Worm (Caenorhabditis elegans) whole organism, L1 larva: Measurements from ENCODE around the gene rrp-1.
A peak's percentile ranks its signal among the peaks of the same experiment; 100 is the strongest.

Source experiments
- C16A3.4 ChIP-seq: fragments of 150-350 bp; optimal IDR thresholded peaks from 2 replicates; lab custom pipeline; 2014; ENCODE audit warnings: missing biosample characterization, missing genetic modification characterization
- C34B4.2 ChIP-seq: sonication (generic microtip); optimal IDR thresholded peaks from 2 replicates; lab custom pipeline; 2017; ENCODE audit warnings: mild to moderate bottlenecking, missing genetic modification characterization, missing compliant biosample characterization
- F16B12.6 ChIP-seq: fragments of 150-350 bp; optimal IDR thresholded peaks from 2 replicates; lab custom pipeline; 2014; ENCODE audit warnings: missing biosample characterization, missing genetic modification characterization
- aha-1 ChIP-seq: fragments of 150-350 bp; optimal IDR thresholded peaks from 2 replicates; lab custom pipeline; 2014; ENCODE audit warnings: missing biosample characterization, missing genetic modification characterization
- aly-2 ChIP-seq: fragments of 150-350 bp; optimal IDR thresholded peaks from 2 replicates; lab custom pipeline; 2014; ENCODE audit warnings: missing biosample characterization, missing genetic modification characterization
- ama-1 ChIP-seq: fragments of 150-350 bp; optimal IDR thresholded peaks from 2 replicates; lab custom pipeline; 2014
- ceh-82 ChIP-seq, 3 experiments: fragments of 150-350 bp in 1 of 3; sonication (generic microtip) in 2 of 3; optimal IDR thresholded peaks; 2 replicates each; lab custom pipeline; 2014 to 2017; ENCODE audit warnings: missing biosample characterization in 3 of 3, missing genetic modification characterization in 3 of 3
- ces-1 ChIP-seq: fragments of 150-350 bp; optimal IDR thresholded peaks from 2 replicates; lab custom pipeline; 2014; ENCODE audit warnings: missing biosample characterization, missing genetic modification reagents, missing genetic modification characterization
- dpl-1 ChIP-seq, 3 experiments: fragments of 150-350 bp in 2 of 3; sonication (generic microtip) in 1 of 3; optimal IDR thresholded peaks; 2 replicates each; lab custom pipeline; 2014 to 2017; ENCODE audit warnings: missing biosample characterization in 3 of 3, missing genetic modification characterization in 3 of 3, missing genetic modification reagents in 3 of 3
- dsc-1 ChIP-seq: sonication (generic microtip); optimal IDR thresholded peaks from 2 replicates; lab custom pipeline; 2016; ENCODE audit warnings: mild to moderate bottlenecking, missing genetic modification characterization, missing compliant biosample characterization
- efl-1 ChIP-seq, 4 experiments: fragments of 150-350 bp; optimal IDR thresholded peaks in 3 of 4; peaks in 1 of 4; 1 replicate in 1 of 4; 2 replicates in 3 of 4; lab custom pipeline; 2014; ENCODE audit warnings: missing biosample characterization in 2 of 4, missing genetic modification characterization in 2 of 4, missing genetic modification reagents in 2 of 4
- egl-13 ChIP-seq: sonication (generic microtip); optimal IDR thresholded peaks from 2 replicates; lab custom pipeline; 2016; ENCODE audit warnings: missing genotype, missing genetic modification reagents, missing genetic modification characterization, missing compliant biosample characterization
- egl-27 ChIP-seq, 2 experiments: fragments of 150-350 bp in 1 of 2; sonication (generic microtip); optimal IDR thresholded peaks; 3 replicates each; lab custom pipeline; 2017 to 2018; ENCODE audit warnings: missing biosample characterization in 2 of 2, missing genetic modification characterization in 2 of 2, missing genetic modification reagents in 2 of 2
- elt-2 ChIP-seq: sonication (generic microtip); optimal IDR thresholded peaks from 2 replicates; lab custom pipeline; 2016; ENCODE audit warnings: missing genetic modification characterization, mild to moderate bottlenecking, inconsistent platforms, missing compliant biosample characterization, missing genetic modification reagents
- elt-3 ChIP-seq, 6 experiments: fragments of 150-350 bp in 1 of 6; sonication (generic microtip); optimal IDR thresholded peaks; 2 replicates each; lab custom pipeline; 2017 to 2018; ENCODE audit warnings: missing biosample characterization in 6 of 6, missing genetic modification characterization in 6 of 6, inconsistent platforms in 1 of 6
- fkh-10 ChIP-seq: sonication (generic microtip); optimal IDR thresholded peaks from 2 replicates; lab custom pipeline; 2017; ENCODE audit warnings: missing biosample characterization, missing genetic modification reagents, missing genetic modification characterization
- fkh-4 ChIP-seq: sonication (generic microtip); optimal IDR thresholded peaks from 2 replicates; lab custom pipeline; 2016; ENCODE audit warnings: missing compliant biosample characterization, missing genetic modification characterization, borderline replicate concordance
- fos-1 ChIP-seq: fragments of 150-350 bp; optimal IDR thresholded peaks from 2 replicates; lab custom pipeline; 2014; ENCODE audit warnings: missing biosample characterization, missing genetic modification characterization
- hlh-17 ChIP-seq: fragments of 200-800 bp; sonication (Bioruptor generic); optimal IDR thresholded peaks from 2 replicates; lab custom pipeline; 2018; ENCODE audit warnings: missing genetic modification characterization, mild to moderate bottlenecking, missing compliant biosample characterization, moderate library complexity, borderline replicate concordance
- hlh-4 ChIP-seq: sonication (generic microtip); optimal IDR thresholded peaks from 2 replicates; lab custom pipeline; 2016; ENCODE audit warnings: mild to moderate bottlenecking, missing genetic modification characterization, missing compliant biosample characterization
- jun-1 ChIP-seq: fragments of 150-350 bp; optimal IDR thresholded peaks from 2 replicates; lab custom pipeline; 2014; ENCODE audit warnings: missing biosample characterization, missing genetic modification reagents, missing genetic modification characterization
- lin-14 ChIP-seq: fragments of 200-800 bp; sonication (Bioruptor generic); optimal IDR thresholded peaks from 2 replicates; lab custom pipeline; 2018; ENCODE audit warnings: mild to moderate bottlenecking, missing genetic modification characterization, moderate library complexity, missing compliant biosample characterization
- lin-15B ChIP-seq: fragments of 150-350 bp; sonication (generic microtip); optimal IDR thresholded peaks from 3 replicates; lab custom pipeline; 2014; ENCODE audit warnings: missing biosample characterization, missing genetic modification characterization
- lin-35 ChIP-seq, 2 experiments: fragments of 150-350 bp; optimal IDR thresholded peaks; 2 replicates each; lab custom pipeline; 2014; ENCODE audit warnings: missing biosample characterization in 2 of 2, missing genetic modification characterization in 2 of 2, missing genetic modification reagents in 2 of 2
- lin-39 ChIP-seq: fragments of 150-350 bp; optimal IDR thresholded peaks from 2 replicates; lab custom pipeline; 2014; ENCODE audit warnings: missing biosample characterization, missing genetic modification reagents, missing genetic modification characterization
- lir-3 ChIP-seq: sonication (generic microtip); optimal IDR thresholded peaks from 2 replicates; lab custom pipeline; 2016; ENCODE audit warnings: mild to moderate bottlenecking, missing genetic modification characterization, moderate library complexity, missing compliant biosample characterization; ENCODE audit not compliant: poor library complexity
- lsy-2 ChIP-seq, 2 experiments: fragments of 150-350 bp; optimal IDR thresholded peaks; 2 replicates each; lab custom pipeline; 2014; ENCODE audit warnings: missing biosample characterization in 2 of 2, missing genetic modification characterization in 2 of 2
- mdl-1 ChIP-seq, 2 experiments: fragments of 150-350 bp; optimal IDR thresholded peaks; 2 replicates each; lab custom pipeline; 2014 to 2017; ENCODE audit warnings: missing biosample characterization in 2 of 2, missing genetic modification characterization in 2 of 2, inconsistent platforms in 1 of 2
- mep-1 ChIP-seq: fragments of 150-350 bp; optimal IDR thresholded peaks from 2 replicates; lab custom pipeline; 2014; ENCODE audit warnings: missing biosample characterization, missing genetic modification characterization
- nhr-11 ChIP-seq: fragments of 150-350 bp; optimal IDR thresholded peaks from 2 replicates; lab custom pipeline; 2014; ENCODE audit warnings: missing biosample characterization, missing genetic modification characterization
- nhr-12 ChIP-seq: sonication (generic microtip); optimal IDR thresholded peaks from 2 replicates; lab custom pipeline; 2017; ENCODE audit warnings: missing biosample characterization, missing genetic modification characterization
- nhr-19 ChIP-seq: fragments of 200-800 bp; sonication (Bioruptor generic); conservative IDR thresholded peaks from 2 replicates; pipeline ENCODE4 v1.3.6; 2022; ENCODE audit warnings: missing genetic modification characterization, missing compliant biosample characterization
- nhr-237 ChIP-seq: fragments of 150-350 bp; optimal IDR thresholded peaks from 2 replicates; lab custom pipeline; 2014; ENCODE audit warnings: missing biosample characterization, missing genetic modification characterization
- nhr-47 ChIP-seq: sonication (generic microtip); optimal IDR thresholded peaks from 2 replicates; lab custom pipeline; 2016; ENCODE audit warnings: mild to moderate bottlenecking, missing genetic modification characterization, moderate library complexity, missing compliant biosample characterization
- nhr-76 ChIP-seq: sonication (generic microtip); optimal IDR thresholded peaks from 2 replicates; lab custom pipeline; 2017; ENCODE audit warnings: missing biosample characterization, missing genetic modification characterization
- nhr-77 ChIP-seq: fragments of 150-350 bp; optimal IDR thresholded peaks from 2 replicates; lab custom pipeline; 2014; ENCODE audit warnings: missing biosample characterization, missing genetic modification characterization
- nhr-85 ChIP-seq: sonication (generic microtip); peaks from one replicate; lab custom pipeline; 2016; ENCODE audit warnings: missing genetic modification characterization, inconsistent platforms, missing compliant biosample characterization
- pax-3 ChIP-seq: fragments of 200-800 bp; sonication (Bioruptor generic); optimal IDR thresholded peaks from 2 replicates; lab custom pipeline; 2018; ENCODE audit warnings: mild to moderate bottlenecking, missing genetic modification characterization, moderate library complexity, missing compliant biosample characterization
- pqm-1 ChIP-seq: sonication (generic microtip); optimal IDR thresholded peaks from 3 replicates; lab custom pipeline; 2017; ENCODE audit warnings: missing biosample characterization, missing genetic modification characterization
- rnt-1 ChIP-seq: sonication (generic microtip); optimal IDR thresholded peaks from 2 replicates; lab custom pipeline; 2016; ENCODE audit warnings: mild to moderate bottlenecking, missing genetic modification characterization, moderate library complexity, missing compliant biosample characterization
- skn-1 ChIP-seq: fragments of 150-350 bp; optimal IDR thresholded peaks from 2 replicates; lab custom pipeline; 2014; ENCODE audit warnings: missing biosample characterization, missing genetic modification characterization
- snpc-4 ChIP-seq: fragments of 150-350 bp; optimal IDR thresholded peaks from 2 replicates; lab custom pipeline; 2014; ENCODE audit warnings: missing biosample characterization, missing genetic modification characterization
- snu-23 ChIP-seq: sonication (generic microtip); optimal IDR thresholded peaks from 2 replicates; lab custom pipeline; 2016; ENCODE audit warnings: missing genetic modification characterization, missing compliant biosample characterization
- sox-4 ChIP-seq: sonication (generic microtip); optimal IDR thresholded peaks from 2 replicates; lab custom pipeline; 2016; ENCODE audit warnings: missing genetic modification characterization, missing compliant biosample characterization
- sptf-1 ChIP-seq: fragments of 150-350 bp; optimal IDR thresholded peaks from 2 replicates; lab custom pipeline; 2014; ENCODE audit warnings: missing biosample characterization, missing genetic modification characterization
- sup-37 ChIP-seq: fragments of 200-800 bp; sonication (Bioruptor generic); optimal IDR thresholded peaks from 2 replicates; lab custom pipeline; 2018; ENCODE audit warnings: mild to moderate bottlenecking, missing genetic modification characterization, missing compliant biosample characterization
- tbx-2 ChIP-seq: sonication (generic microtip); optimal IDR thresholded peaks from 2 replicates; lab custom pipeline; 2016; ENCODE audit warnings: missing genetic modification characterization, missing compliant biosample characterization
- xbp-1 ChIP-seq: sonication (generic microtip); optimal IDR thresholded peaks from 2 replicates; lab custom pipeline; 2016; ENCODE audit warnings: missing genetic modification characterization, missing compliant biosample characterization
- zip-4 ChIP-seq: fragments of 200-800 bp; sonication (Bioruptor generic); optimal IDR thresholded peaks from 2 replicates; lab custom pipeline; 2018; ENCODE audit warnings: mild to moderate bottlenecking, missing genetic modification characterization, moderate library complexity, missing compliant biosample characterization
- ztf-4 ChIP-seq: fragments of 150-350 bp; optimal IDR thresholded peaks from 2 replicates; lab custom pipeline; 2014; ENCODE audit warnings: missing biosample characterization, missing genetic modification characterization

rrp-1 gene

ce11 chrIV:9933580-9933979, 48.5 kb downstream of the rrp-1 start, which contains the start of gene spe-29:
Gene spe-29, plus strand, starts transcription at chrIV:9933880.
- TF ChIP-seq sox-4 (tag; lab: Kevin White, UChicago) (no peak), efl-1 (optimal IDR thresholded peaks at IDR 0.05; lab: Kevin White, UChicago) (no peak), efl-1 (GFP tag; optimal IDR thresholded peaks at IDR 0.05 in 1 of 2; lab: Kevin White, UChicago) (peak in 1 of 2 experiments; percentile 1)

ce11 chrIV:9932055-9932454, 50.0 kb downstream of the rrp-1 start, which contains the start of the genes trmt-10A and F25H8.2:
Gene trmt-10A, minus strand, starts transcription at chrIV:9932213.
Gene F25H8.2, plus strand, starts transcription at chrIV:9932235.
- TF ChIP-seq pax-3 (tag; lab: Kevin White, UChicago) (no peak), fos-1 (no peak), snu-23 (GFP tag; lab: Kevin White, UChicago) (peak; percentile 38), elt-2 (tag; lab: Kevin White, UChicago) (no peak), nhr-12 (tag; lab: Kevin White, UChicago) (no peak), nhr-11 (tag; lab: Kevin White, UChicago) (no peak), ama-1 (lab: Kevin White, UChicago) (no peak), ztf-4 (tag; lab: Kevin White, UChicago) (no peak), lin-35 (GFP tag; optimal IDR thresholded peaks at IDR 0.05; lab: Kevin White, UChicago) (peak; percentile 62 to 79), nhr-85 (tag; lab: Kevin White, UChicago) (no peak), C34B4.2 (tag; lab: Kevin White, UChicago) (no peak), snpc-4 (tag; lab: Kevin White, UChicago) (no peak), ceh-82 (tag; optimal IDR thresholded peaks at IDR 0.05; lab: Kevin White, UChicago) (no peak), F16B12.6 (tag; lab: Kevin White, UChicago) (peak; percentile 3), efl-1 (optimal IDR thresholded peaks at IDR 0.05; lab: Kevin White, UChicago) (peak; percentile 47 to 54), efl-1 (GFP tag; optimal IDR thresholded peaks at IDR 0.05 in 1 of 2; lab: Kevin White, UChicago) (peak; percentile 62 to 91), tbx-2 (tag; lab: Kevin White, UChicago) (no peak), nhr-76 (tag; lab: Kevin White, UChicago) (no peak), zip-4 (GFP tag; lab: Kevin White, UChicago) (no peak), nhr-19 (GFP tag; lab: Robert Waterston, UW) (no peak), nhr-77 (tag; lab: Kevin White, UChicago) (no peak), elt-3 (tag; optimal IDR thresholded peaks at IDR 0.05; lab: Kevin White, UChicago) (peak in 1 of 6 experiments; percentile 50), rnt-1 (tag; lab: Kevin White, UChicago) (no peak), mep-1 (tag; lab: Kevin White, UChicago) (peak; percentile 77), fkh-4 (tag; lab: Kevin White, UChicago) (no peak), sptf-1 (no peak), lsy-2 (tag; optimal IDR thresholded peaks at IDR 0.05; lab: Kevin White, UChicago) (peak; percentile 34 to 83), sup-37 (GFP tag; lab: Kevin White, UChicago) (no peak), ces-1 (GFP tag; lab: Kevin White, UChicago) (no peak), lin-39 (tag; lab: Kevin White, UChicago) (no peak), mdl-1 (tag; optimal IDR thresholded peaks at IDR 0.05; lab: Kevin White, UChicago) (no peak), egl-27 (tag; optimal IDR thresholded peaks at IDR 0.05; lab: Kevin White, UChicago) (no peak), nhr-47 (tag; lab: Kevin White, UChicago) (peak; percentile 30), pqm-1 (no peak), aha-1 (tag; lab: Kevin White, UChicago) (no peak), dsc-1 (tag; lab: Kevin White, UChicago) (no peak), lin-14 (GFP tag; lab: Kevin White, UChicago) (peak; percentile 58), skn-1 (peak; percentile 77), C16A3.4 (tag; lab: Kevin White, UChicago) (peak; percentile 67), egl-13 (tag; lab: Kevin White, UChicago) (no peak), fkh-10 (GFP tag; lab: Kevin White, UChicago) (no peak), sox-4 (tag; lab: Kevin White, UChicago) (no peak), dpl-1 (GFP tag; optimal IDR thresholded peaks at IDR 0.05; lab: Kevin White, UChicago) (peak; percentile 49 to 75 (median 52)), jun-1 (tag; lab: Kevin White, UChicago) (no peak), lir-3 (tag; lab: Kevin White, UChicago) (no peak), aly-2 (tag; lab: Kevin White, UChicago) (no peak), hlh-17 (GFP tag; lab: Kevin White, UChicago) (no peak), xbp-1 (tag; lab: Kevin White, UChicago) (peak; percentile 13), hlh-4 (no peak), lin-15B (peak; percentile 78), nhr-237 (no peak)
